Fruit fly (Drosophila melanogaster): ENCODE data around the gene obst-H.

The obst-H gene

DNA sequence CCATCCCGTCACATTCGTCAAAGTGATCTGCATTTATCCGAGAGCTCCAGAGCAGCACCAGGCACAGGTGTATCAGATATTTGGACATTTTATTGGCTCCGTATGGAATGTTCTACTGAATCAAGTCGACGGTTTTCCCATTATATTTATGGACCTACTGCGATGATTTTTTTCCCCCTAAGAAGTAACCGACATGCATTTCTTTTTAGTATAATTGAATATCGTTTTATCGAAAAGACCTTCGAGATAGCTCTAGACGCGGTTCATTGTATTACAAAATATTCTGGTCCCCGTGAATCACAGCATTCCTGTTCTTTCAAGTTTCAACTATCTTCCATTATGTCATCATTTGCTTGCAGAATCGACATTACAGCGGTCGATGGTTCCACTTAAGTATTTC, at the start of gene obst-H:
Gene obst-H, minus strand, starts transcription at position 101 of the 400 bp plus-strand sequence.
- TF ChIP-seq CG8478 (optimal IDR thresholded peaks at IDR 0.05) (no peak), Dll (optimal IDR thresholded peaks at IDR 0.05) (no peak), pan (optimal IDR thresholded peaks at IDR 0.05) (no peak), EcR (GFP tag; optimal IDR thresholded peaks at IDR 0.05) (no peak), psq (optimal IDR thresholded peaks at IDR 0.05) (no peak), usp (GFP tag; optimal IDR thresholded peaks at IDR 0.05) (no peak)

DNA sequence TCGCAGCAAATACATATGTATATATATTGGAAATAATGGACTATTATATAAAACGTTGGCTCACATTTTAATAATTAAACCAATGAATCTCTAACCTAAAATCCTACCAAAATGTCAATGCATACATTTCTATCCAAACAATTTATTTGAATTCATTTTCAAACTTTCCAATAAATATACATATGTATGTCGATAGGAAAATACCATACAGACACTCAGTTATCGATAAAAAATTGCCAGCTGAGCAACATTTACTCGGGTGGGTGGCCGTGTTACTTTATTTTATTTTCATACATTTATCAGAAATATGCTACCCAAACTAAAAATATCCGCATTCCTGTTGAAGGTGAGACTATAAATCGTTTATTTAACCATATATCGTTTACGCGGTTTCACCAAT, 47.3 kb upstream of the obst-H start, which contains the start of gene Ufsp2:
Gene Ufsp2, plus strand, starts transcription at position 214 of the 400 bp plus-strand sequence.
- TF ChIP-seq usp (GFP tag; optimal IDR thresholded peaks at IDR 0.05) (no peak), CG8478 (optimal IDR thresholded peaks at IDR 0.05) (no peak), psq (optimal IDR thresholded peaks at IDR 0.05) (no peak), pan (optimal IDR thresholded peaks at IDR 0.05) (no peak), Dll (optimal IDR thresholded peaks at IDR 0.05) (no peak), EcR (GFP tag; optimal IDR thresholded peaks at IDR 0.05) (no peak)

dm6 chr3L:15570571-15570970, 41.5 kb upstream of the obst-H start:
- no peak for TF ChIP-seq usp (GFP tag; optimal IDR thresholded peaks at IDR 0.05)
- no peak for TF ChIP-seq EcR (GFP tag; optimal IDR thresholded peaks at IDR 0.05)
- no peak for TF ChIP-seq Dll (optimal IDR thresholded peaks at IDR 0.05)

DNA sequence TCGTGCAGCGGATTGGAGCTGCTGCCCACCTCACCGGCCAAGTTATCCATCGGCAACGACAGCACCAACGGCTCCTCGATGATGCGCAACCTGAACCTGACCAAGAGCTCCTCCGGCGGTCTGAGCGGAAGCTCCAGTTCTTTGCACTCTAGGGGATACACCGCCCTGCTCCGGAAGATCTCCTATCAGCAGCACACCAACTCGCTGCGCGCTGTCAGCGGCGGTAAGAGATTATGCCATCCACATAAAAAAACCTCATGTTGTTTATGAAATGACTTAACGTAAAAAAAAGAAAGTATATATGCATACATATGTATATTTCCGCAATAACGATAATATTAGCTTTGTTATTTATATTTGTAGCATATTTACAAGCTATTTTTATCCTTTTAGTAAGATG, 39.7 kb upstream of the obst-H start:
- TF ChIP-seq pan (optimal IDR thresholded peaks at IDR 0.05) (no peak), CG8478 (optimal IDR thresholded peaks at IDR 0.05) (no peak), Dll (optimal IDR thresholded peaks at IDR 0.05) (no peak)

DNA sequence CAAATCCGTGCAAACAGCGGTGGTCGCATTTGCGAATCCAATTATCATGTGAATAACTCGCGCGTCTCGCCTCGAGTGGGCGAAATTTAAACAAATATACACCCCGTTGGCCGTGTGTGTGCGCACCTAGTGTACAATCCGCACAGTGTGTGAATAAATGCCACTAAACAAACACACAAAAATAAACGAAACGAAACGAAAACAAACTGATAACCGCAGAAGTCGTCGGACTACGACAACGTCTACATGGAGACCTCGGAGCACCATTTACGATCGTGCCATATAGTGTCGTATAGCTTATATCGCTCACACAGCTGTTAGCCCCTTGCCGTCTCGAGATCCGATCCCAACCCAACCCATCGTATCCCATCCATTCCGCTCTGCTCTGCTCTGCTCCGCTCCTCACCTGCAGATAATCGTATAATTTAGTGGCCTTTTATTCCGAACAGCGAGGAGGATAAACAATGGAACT, 37.5 kb upstream of the obst-H start:
- TF ChIP-seq usp (GFP tag; optimal IDR thresholded peaks at IDR 0.05) (no peak), pan (optimal IDR thresholded peaks at IDR 0.05) (no peak), Dll (optimal IDR thresholded peaks at IDR 0.05) (no peak), psq (optimal IDR thresholded peaks at IDR 0.05) (no peak), CG8478 (optimal IDR thresholded peaks at IDR 0.05) (no peak), EcR (GFP tag; optimal IDR thresholded peaks at IDR 0.05) (no peak)

DNA sequence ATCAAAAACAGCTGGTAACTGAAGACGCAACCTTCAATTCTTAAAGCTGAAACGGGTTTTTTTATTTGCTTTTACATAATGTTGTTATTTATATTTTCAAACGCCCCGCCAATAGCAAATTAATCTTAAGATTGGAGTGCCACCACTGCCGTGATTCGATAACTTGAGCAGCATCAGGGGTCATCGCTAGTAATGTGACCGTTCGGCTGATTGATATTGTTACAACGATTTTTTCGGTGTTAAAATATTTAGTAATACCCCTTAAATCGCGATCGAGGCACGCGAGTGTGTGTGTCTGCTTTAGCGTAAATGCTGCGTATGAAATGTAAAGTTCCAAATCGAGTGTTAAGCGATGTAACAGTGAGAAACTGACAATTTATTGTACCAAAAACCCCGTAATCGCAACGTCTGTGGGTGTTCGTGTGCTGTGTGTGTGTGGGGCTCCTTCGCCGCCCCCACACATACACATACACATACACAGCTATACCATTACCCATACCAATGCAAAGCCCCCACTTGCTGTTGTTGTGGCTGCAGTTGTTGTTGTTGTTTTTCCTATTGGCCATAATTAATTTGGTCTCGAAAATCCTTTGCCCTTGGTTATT, 36.9 kb upstream of the obst-H start, which contains the start of gene dop:
Gene dop, plus strand, starts transcription at position 185 of the 605 bp plus-strand sequence.
- no peak for TF ChIP-seq usp (GFP tag; optimal IDR thresholded peaks at IDR 0.05)
- peak; percentile 38 for TF ChIP-seq CG8478 (optimal IDR thresholded peaks at IDR 0.05)
- TF ChIP-seq Dll (optimal IDR thresholded peaks at IDR 0.05): no peak
- no peak for TF ChIP-seq pan (optimal IDR thresholded peaks at IDR 0.05)
- TF ChIP-seq psq (optimal IDR thresholded peaks at IDR 0.05): no peak

- no peak for TF ChIP-seq pan (optimal IDR thresholded peaks at IDR 0.05)
- no peak for TF ChIP-seq Dll (optimal IDR thresholded peaks at IDR 0.05)
- TF ChIP-seq usp (GFP tag; optimal IDR thresholded peaks at IDR 0.05): no peak
- TF ChIP-seq EcR (GFP tag; optimal IDR thresholded peaks at IDR 0.05): no peak
Observed at dm6 chr3L:15563851-15564106, 34.7 kb upstream of the obst-H start.

DNA sequence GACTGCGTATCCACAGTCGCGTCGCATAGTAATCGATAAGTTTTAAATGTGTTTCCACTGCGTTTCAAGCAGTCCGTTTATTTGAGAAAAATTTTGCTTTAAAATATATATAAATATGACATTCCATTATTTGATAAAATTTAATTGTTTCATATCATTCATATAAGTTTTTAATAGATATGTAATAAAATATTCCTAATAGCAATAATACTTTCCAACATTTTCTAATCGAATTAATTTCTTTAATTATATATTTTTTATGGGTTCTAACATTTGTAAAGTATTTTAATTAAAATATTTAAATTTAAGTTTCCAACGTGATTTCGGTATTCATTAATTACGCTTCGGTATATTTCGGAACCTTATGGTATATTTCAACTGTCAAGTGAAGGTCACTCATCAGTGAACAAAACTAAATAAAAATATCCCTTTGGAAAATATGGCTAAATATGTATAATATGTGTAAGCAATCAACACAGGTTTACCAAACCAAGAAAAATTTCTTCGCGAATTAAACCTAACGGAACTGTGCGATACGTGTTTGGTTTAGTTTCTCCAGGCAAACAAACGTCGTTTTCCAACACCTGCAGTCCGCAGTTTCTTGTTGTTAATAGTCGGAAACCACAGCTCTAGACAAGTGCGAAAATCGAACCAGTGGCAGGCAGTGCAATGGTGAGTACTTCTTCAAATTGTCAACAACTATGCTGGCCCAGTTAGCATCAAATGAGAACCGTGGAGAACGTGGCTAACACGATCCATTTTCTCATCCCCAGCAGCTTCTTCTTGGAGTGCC, 34.2 kb upstream of the obst-H start, which contains the start of the genes CG7739 and SCCRO:
Gene CG7739, minus strand, starts transcription at position 8 of the 793 bp plus-strand sequence.
Gene SCCRO, plus strand, starts transcription at position 370 of the 793 bp plus-strand sequence.
- TF ChIP-seq usp (GFP tag; optimal IDR thresholded peaks at IDR 0.05): no peak
- TF ChIP-seq CG8478 (optimal IDR thresholded peaks at IDR 0.05): no peak
- no peak for TF ChIP-seq psq (optimal IDR thresholded peaks at IDR 0.05)
- TF ChIP-seq pan (optimal IDR thresholded peaks at IDR 0.05): no peak
- no peak for TF ChIP-seq Dll (optimal IDR thresholded peaks at IDR 0.05)
- no peak for TF ChIP-seq EcR (GFP tag; optimal IDR thresholded peaks at IDR 0.05)

dm6 chr3L:15562727-15563057, 33.6 kb upstream of the obst-H start:
- TF ChIP-seq psq (optimal IDR thresholded peaks at IDR 0.05) (no peak), pan (optimal IDR thresholded peaks at IDR 0.05) (no peak), EcR (GFP tag; optimal IDR thresholded peaks at IDR 0.05) (no peak), CG8478 (optimal IDR thresholded peaks at IDR 0.05) (no peak), Dll (optimal IDR thresholded peaks at IDR 0.05) (no peak), usp (GFP tag; optimal IDR thresholded peaks at IDR 0.05) (no peak)

DNA sequence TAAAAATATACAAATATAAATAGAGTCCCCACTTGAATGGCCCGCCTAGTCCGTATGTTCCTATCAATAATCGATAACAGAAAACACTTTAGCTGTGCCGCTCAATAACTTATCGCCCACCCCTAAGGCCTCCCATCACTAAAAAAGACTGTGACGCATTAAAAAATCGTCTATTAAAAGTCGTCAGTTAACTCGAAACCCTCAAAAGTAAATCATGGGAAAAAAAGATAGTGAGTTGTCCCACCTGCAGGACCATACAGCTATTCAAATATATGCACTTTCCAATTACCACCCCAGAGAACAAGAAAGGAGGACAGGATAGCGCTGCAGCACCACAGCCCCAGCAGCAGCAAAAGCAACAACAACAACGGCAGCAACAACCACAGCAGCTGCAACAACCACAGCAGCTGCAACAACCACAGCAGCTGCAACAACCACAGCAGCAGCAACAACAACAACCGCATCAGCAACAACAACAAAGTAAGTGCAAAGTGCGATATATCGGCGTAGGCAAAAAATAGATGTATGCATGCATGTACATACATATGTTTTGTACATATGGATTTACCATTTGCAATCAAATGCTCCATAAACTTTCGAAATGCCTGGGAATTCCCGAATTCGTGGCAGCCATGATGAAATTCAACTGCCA, 25.1 kb upstream of the obst-H start, which contains the start of gene AGO2:
Gene AGO2, plus strand, starts transcription at position 121 of the 652 bp plus-strand sequence.
- no peak for TF ChIP-seq psq (optimal IDR thresholded peaks at IDR 0.05)
- no peak for TF ChIP-seq usp (GFP tag; optimal IDR thresholded peaks at IDR 0.05)
- TF ChIP-seq CG8478 (optimal IDR thresholded peaks at IDR 0.05): no peak
- no peak for TF ChIP-seq pan (optimal IDR thresholded peaks at IDR 0.05)
- TF ChIP-seq Dll (optimal IDR thresholded peaks at IDR 0.05): no peak
- no peak for TF ChIP-seq EcR (GFP tag; optimal IDR thresholded peaks at IDR 0.05)

- no peak for TF ChIP-seq usp (GFP tag; optimal IDR thresholded peaks at IDR 0.05)
- no peak for TF ChIP-seq Dll (optimal IDR thresholded peaks at IDR 0.05)
- no peak for TF ChIP-seq psq (optimal IDR thresholded peaks at IDR 0.05)
- no peak for TF ChIP-seq EcR (GFP tag; optimal IDR thresholded peaks at IDR 0.05)
- no peak for TF ChIP-seq CG8478 (optimal IDR thresholded peaks at IDR 0.05)
- TF ChIP-seq pan (optimal IDR thresholded peaks at IDR 0.05): no peak
Observed at dm6 chr3L:15548843-15549242, 19.8 kb upstream of the obst-H start.

DNA sequence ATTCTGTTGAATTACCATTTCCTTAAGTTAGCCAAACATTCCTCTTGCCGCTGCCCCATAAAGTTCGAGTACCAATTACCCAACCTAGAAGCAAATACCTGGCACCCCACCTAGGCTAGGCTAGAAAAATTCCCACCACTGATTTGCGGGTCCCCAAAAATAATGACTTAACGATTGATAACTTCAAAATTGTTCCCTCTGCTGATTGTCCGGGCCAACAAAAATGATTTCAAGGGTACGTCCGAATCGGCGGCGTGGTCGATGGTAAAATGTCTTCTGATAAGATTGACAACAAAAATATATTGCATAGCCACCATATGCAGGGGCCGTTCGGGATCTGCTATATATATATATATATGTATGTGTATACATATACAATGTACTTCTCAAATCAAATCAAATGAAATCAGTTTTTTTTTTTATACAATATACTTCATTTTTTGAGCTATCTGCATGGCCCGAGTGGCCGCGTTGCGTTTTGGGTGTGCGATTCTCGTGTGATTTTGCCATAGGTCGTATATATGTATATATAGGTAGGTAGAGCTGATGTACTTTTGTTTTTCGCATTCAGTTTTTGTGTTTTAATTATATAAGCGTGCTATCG, 18.2 kb upstream of the obst-H start:
- no peak for TF ChIP-seq usp (GFP tag; optimal IDR thresholded peaks at IDR 0.05)
- TF ChIP-seq pan (optimal IDR thresholded peaks at IDR 0.05): peak; percentile 32
